Fruit fly (Drosophila melanogaster) whole organism, adult: ENCODE measurements around the gene CG9331.
A peak's percentile ranks its signal among the peaks of the same experiment; 100 is the strongest.

Experiments
- CG11617 ChIP-seq: fragments of 200-800 bp; sonication (Bioruptor generic); optimal IDR thresholded peaks from 2 replicates; lab custom pipeline; 2017; ENCODE audit warnings: mild to moderate bottlenecking, missing biosample characterization, missing genetic modification reagents, missing genetic modification characterization
- CG12768 ChIP-seq: fragments of 200-800 bp; sonication (Bioruptor generic); optimal IDR thresholded peaks from 2 replicates; lab custom pipeline; 2017; ENCODE audit warnings: missing biosample characterization, missing genetic modification characterization, mild to moderate bottlenecking, moderate library complexity, missing genetic modification reagents
- CG14711 ChIP-seq: fragments of 200-800 bp; sonication (Bioruptor generic); optimal IDR thresholded peaks from 2 replicates; lab custom pipeline; 2018; ENCODE audit warnings: missing biosample characterization, mild to moderate bottlenecking, missing genetic modification characterization, moderate library complexity
- CG1620 ChIP-seq: fragments of 200-800 bp; sonication (Bioruptor generic); optimal IDR thresholded peaks from 2 replicates; lab custom pipeline; 2016; ENCODE audit warnings: missing biosample characterization, missing genetic modification characterization
- CG33017 ChIP-seq: fragments of 200-800 bp; sonication (Bioruptor generic); optimal IDR thresholded peaks from 2 replicates; lab custom pipeline; 2018; ENCODE audit warnings: missing biosample characterization, mild to moderate bottlenecking, missing genetic modification characterization, moderate library complexity
- CG5204 ChIP-seq: fragments of 200-800 bp; sonication (Bioruptor generic); optimal IDR thresholded peaks from 2 replicates; lab custom pipeline; 2016; ENCODE audit warnings: missing biosample characterization, missing genetic modification characterization
- CG7045 ChIP-seq: fragments of 200-800 bp; sonication (Bioruptor generic); optimal IDR thresholded peaks from 2 replicates; lab custom pipeline; 2017; ENCODE audit warnings: missing biosample characterization, mild to moderate bottlenecking, missing genetic modification characterization
- CG7101 ChIP-seq: fragments of 200-800 bp; sonication (Bioruptor generic); optimal IDR thresholded peaks from 2 replicates; lab custom pipeline; 2018; ENCODE audit warnings: missing biosample characterization, mild to moderate bottlenecking, missing genetic modification characterization, moderate library complexity
- Clk ChIP-seq: fragments of 200-800 bp; sonication (Bioruptor generic); optimal IDR thresholded peaks from 2 replicates; lab custom pipeline; 2017; ENCODE audit warnings: missing biosample characterization, missing genetic modification characterization
- Crg-1 ChIP-seq: fragments of 200-800 bp; sonication (Bioruptor generic); optimal IDR thresholded peaks from 2 replicates; lab custom pipeline; 2016; ENCODE audit warnings: missing biosample characterization, missing genetic modification characterization
- Hr96 ChIP-seq: fragments of 200-800 bp; sonication (Bioruptor generic); optimal IDR thresholded peaks from 2 replicates; lab custom pipeline; 2016; ENCODE audit warnings: missing biosample characterization, missing genetic modification characterization
- Mnt ChIP-seq: fragments of 200-800 bp; sonication (Bioruptor generic); optimal IDR thresholded peaks from 2 replicates; lab custom pipeline; 2016; ENCODE audit warnings: missing biosample characterization, mild to moderate bottlenecking, missing genetic modification characterization
- bab1 ChIP-seq: fragments of 200-800 bp; sonication (Bioruptor generic); optimal IDR thresholded peaks from 3 replicates; lab custom pipeline; 2019; ENCODE audit warnings: missing biosample characterization, mild to moderate bottlenecking, missing genetic modification characterization, moderate library complexity
- cic ChIP-seq: fragments of 200-800 bp; sonication (Bioruptor generic); optimal IDR thresholded peaks from 2 replicates; lab custom pipeline; 2017; ENCODE audit warnings: missing biosample characterization, mild to moderate bottlenecking, missing genetic modification characterization, moderate library complexity
- cnc ChIP-seq, 2 experiments: fragments of >200 bp; optimal IDR thresholded peaks; 2 replicates each; lab custom pipeline; 2017
- kay ChIP-seq: fragments of 200-800 bp; sonication (Bioruptor generic); peaks from one replicate; lab custom pipeline; 2016; ENCODE audit warnings: missing biosample characterization, missing genetic modification characterization, borderline replicate concordance
- ovo ChIP-seq: fragments of 200-800 bp; sonication (Bioruptor generic); optimal IDR thresholded peaks from 2 replicates; lab custom pipeline; 2016; ENCODE audit warnings: missing biosample characterization, missing genetic modification characterization
- pad ChIP-seq: fragments of 200-800 bp; sonication (Bioruptor generic); optimal IDR thresholded peaks from 3 replicates; lab custom pipeline; 2017; ENCODE audit warnings: missing biosample characterization, missing genetic modification characterization, mild to moderate bottlenecking, moderate library complexity, missing genetic modification reagents
- tj ChIP-seq: fragments of 200-800 bp; sonication (Bioruptor generic); optimal IDR thresholded peaks from 3 replicates; lab custom pipeline; 2017; ENCODE audit warnings: missing biosample characterization, mild to moderate bottlenecking, missing genetic modification characterization, moderate library complexity
- toe ChIP-seq: fragments of 200-800 bp; sonication (Bioruptor generic); optimal IDR thresholded peaks from 2 replicates; lab custom pipeline; 2016; ENCODE audit warnings: missing biosample characterization, missing genetic modification characterization

CG9331 gene

dm6 chr2L:20869804-20870295, 47.2 kb downstream of the CG9331 start, which contains the start of gene CG14401:
Gene CG14401, plus strand, starts transcription at chr2L:20869854.
- TF ChIP-seq CG14711 (tag; lab: Kevin White, UChicago) (no peak), Clk (GFP tag; lab: Kevin White, UChicago) (no peak), Mnt (GFP tag; lab: Kevin White, UChicago) (peak; percentile 55), Crg-1 (GFP tag; lab: Kevin White, UChicago) (no peak), CG12768 (GFP tag; lab: Kevin White, UChicago) (peak; percentile 11), cic (GFP tag; lab: Kevin White, UChicago) (peak; percentile 52), CG33017 (tag; lab: Kevin White, UChicago) (peak; percentile 35), toe (GFP tag; lab: Kevin White, UChicago) (no peak), pad (GFP tag; lab: Kevin White, UChicago) (no peak), CG11617 (GFP tag; lab: Kevin White, UChicago) (peak; percentile 0), Hr96 (GFP tag; lab: Kevin White, UChicago) (no peak), CG7101 (tag; lab: Kevin White, UChicago) (peak; percentile 15), bab1 (GFP tag; lab: Kevin White, UChicago) (no peak), tj (GFP tag; lab: Kevin White, UChicago) (no peak), cnc (optimal IDR thresholded peaks at IDR 0.05; lab: Kevin White, UChicago) (no peak), ovo (no peak)

- TF ChIP-seq Crg-1 (GFP tag; lab: Kevin White, UChicago) (no peak), Hr96 (GFP tag; lab: Kevin White, UChicago) (no peak), kay (GFP tag; lab: Kevin White, UChicago) (no peak), CG33017 (tag; lab: Kevin White, UChicago) (no peak), CG1620 (GFP tag; lab: Kevin White, UChicago) (no peak), CG7101 (tag; lab: Kevin White, UChicago) (no peak), CG5204 (no peak), cnc (optimal IDR thresholded peaks at IDR 0.05; lab: Kevin White, UChicago) (no peak), cic (GFP tag; lab: Kevin White, UChicago) (no peak), ovo (no peak), tj (GFP tag; lab: Kevin White, UChicago) (no peak), Clk (GFP tag; lab: Kevin White, UChicago) (no peak), CG7045 (GFP tag; lab: Kevin White, UChicago) (no peak), Mnt (GFP tag; lab: Kevin White, UChicago) (no peak), CG14711 (tag; lab: Kevin White, UChicago) (no peak)
Observed at dm6 chr2L:20874514-20874913, 51.9 kb downstream of the CG9331 start.
